Fruit fly (Drosophila melanogaster) whole organism, wandering third instar larva: ENCODE results near the gene CG17300.

ENCODE experiments used
- CG9705 ChIP-seq: fragments of 200-800 bp; sonication (Bioruptor generic); optimal IDR thresholded peaks from 2 replicates; lab custom pipeline; 2018; ENCODE audit warnings: missing biosample characterization, mild to moderate bottlenecking, missing genetic modification characterization
- CrebA ChIP-seq: fragments of 200-800 bp; sonication (Bioruptor generic); optimal IDR thresholded peaks from 2 replicates; lab custom pipeline; 2016; ENCODE audit warnings: missing biosample characterization, mild to moderate bottlenecking, missing genetic modification characterization, borderline replicate concordance
- Hr83 ChIP-seq: fragments of 200-300 bp; sonication (Bioruptor generic); optimal IDR thresholded peaks from 2 replicates; lab custom pipeline; 2016; ENCODE audit warnings: missing biosample characterization, mild to moderate bottlenecking, missing genetic modification characterization, moderate library complexity; ENCODE audit not compliant: poor library complexity, severe bottlenecking
- Sp1 ChIP-seq: fragments of 200-800 bp; sonication (Bioruptor generic); optimal IDR thresholded peaks from 3 replicates; lab custom pipeline; 2019; ENCODE audit warnings: missing biosample characterization, mild to moderate bottlenecking, missing genetic modification characterization, moderate library complexity
- dl ChIP-seq, 2 experiments: fragments of 175-275, 200-275 bp in 1 of 2; fragments of 200-275 bp in 1 of 2; sonication (Bioruptor generic); optimal IDR thresholded peaks; lab custom pipeline; 2018; ENCODE audit warnings: mild to moderate bottlenecking in 2 of 2, missing biosample characterization in 2 of 2, missing genetic modification characterization in 2 of 2, moderate library complexity in 2 of 2; ENCODE audit not compliant: partially characterized antibody in 2 of 2, insufficient read depth in 1 of 2
- ey ChIP-seq: fragments of 200-800 bp; sonication (Bioruptor generic); optimal IDR thresholded peaks from 2 replicates; lab custom pipeline; 2016; ENCODE audit warnings: missing biosample characterization, missing genetic modification characterization
- foxo ChIP-seq, 2 experiments: fragments of 200-800 bp; sonication (Bioruptor generic); optimal IDR thresholded peaks; 2 replicates in 1 of 2; 3 replicates in 1 of 2; lab custom pipeline; 2016 to 2017; ENCODE audit warnings: missing biosample characterization in 2 of 2, missing genetic modification characterization in 2 of 2
- fru ChIP-seq: fragments of 200-800 bp; sonication (Bioruptor generic); optimal IDR thresholded peaks from 3 replicates; lab custom pipeline; 2016; ENCODE audit warnings: missing biosample characterization, mild to moderate bottlenecking, missing genetic modification characterization
- h ChIP-seq: fragments of 200-800 bp; sonication (Bioruptor generic); optimal IDR thresholded peaks from 3 replicates; lab custom pipeline; 2016; ENCODE audit warnings: missing biosample characterization, mild to moderate bottlenecking, missing genetic modification characterization
- lola ChIP-seq: fragments of >200 bp; optimal IDR thresholded peaks from 2 replicates; lab custom pipeline; 2017; ENCODE audit warnings: missing biosample characterization, missing genetic modification characterization
- rgr ChIP-seq: fragments of 200-800 bp; sonication (Bioruptor generic); optimal IDR thresholded peaks from 3 replicates; lab custom pipeline; 2016; ENCODE audit warnings: missing biosample characterization, mild to moderate bottlenecking, missing genetic modification characterization
- sv ChIP-seq: fragments of 200-800 bp; sonication (Bioruptor generic); optimal IDR thresholded peaks from 3 replicates; lab custom pipeline; 2016; ENCODE audit warnings: missing biosample characterization, missing genetic modification characterization

CG17300 gene

DNA sequence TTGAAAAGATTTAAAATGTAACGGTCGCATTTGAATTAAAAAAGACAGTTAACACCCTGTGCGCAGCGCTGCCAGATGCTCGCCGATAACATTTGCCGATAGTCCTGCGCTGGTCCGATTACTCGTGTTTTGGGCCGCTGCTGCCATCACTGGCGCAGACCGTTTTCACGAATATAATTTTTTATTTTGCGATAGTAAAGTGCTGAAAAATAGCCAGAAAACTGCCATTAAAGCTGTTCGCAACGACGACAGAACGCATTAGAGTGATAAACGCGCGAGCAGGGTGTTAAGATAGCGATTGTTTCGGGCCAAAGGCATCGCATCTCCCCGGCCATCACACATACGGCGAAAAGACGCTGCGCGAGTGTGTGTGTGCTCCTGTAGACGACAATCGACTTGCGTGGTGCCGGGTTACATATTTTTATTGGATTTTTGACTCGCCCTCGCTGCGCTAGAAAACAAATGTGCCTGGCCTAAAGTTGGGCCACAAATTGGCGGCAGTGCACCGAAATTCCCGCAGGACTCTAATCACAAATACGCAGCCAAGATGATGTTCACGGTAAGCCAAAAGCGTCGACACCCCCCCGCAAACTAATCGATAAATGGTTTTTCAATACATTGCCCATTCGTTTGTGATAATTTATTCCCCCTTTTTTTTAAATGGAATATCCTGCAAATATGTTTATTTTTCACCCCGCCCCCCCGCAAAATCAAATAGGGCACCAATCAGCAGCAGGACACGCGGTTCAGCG, 50.2 kb downstream of the CG17300 start, which contains the start of gene Srrm1:
TSS of gene Srrm1 (plus strand) at position 116 of the 752 bp plus-strand sequence.
- no peak for TF ChIP-seq lola (GFP tag; lab: Kevin White, UChicago)
- peak; percentile 87 for TF ChIP-seq Hr83 (GFP tag; lab: Kevin White, UChicago)
- TF ChIP-seq ey (GFP tag; lab: Kevin White, UChicago): peak; percentile 8
- peak; percentile 21 for TF ChIP-seq sv (GFP tag; lab: Kevin White, UChicago)
- TF ChIP-seq rgr: peak; percentile 46
- peak; percentile 32 for TF ChIP-seq CG9705 (GFP tag; lab: Kevin White, UChicago)
- peak in 1 of 2 experiments; percentile 50 for TF ChIP-seq foxo (GFP tag; optimal IDR thresholded peaks at IDR 0.05; lab: Kevin White, UChicago)
- peak; percentile 30 for TF ChIP-seq fru (GFP tag; lab: Kevin White, UChicago)
- TF ChIP-seq Sp1 (GFP tag; lab: Kevin White, UChicago): peak; percentile 20
- TF ChIP-seq h (GFP tag; lab: Kevin White, UChicago): peak; percentile 33
- no peak for TF ChIP-seq dl (GFP tag; optimal IDR thresholded peaks at IDR 0.05; lab: Kevin White, UChicago; ENCODE audit: insufficient read depth in 1 of 2, partially characterized antibody in 2 of 2)
- TF ChIP-seq CrebA (GFP tag; lab: Kevin White, UChicago): no peak
